Worm (Caenorhabditis elegans) whole organism, mixed stage, embryonic: ENCODE measurements around the gene ZK1290.15.

Experiments
- elt-1 ChIP-seq: sonication (generic microtip); optimal IDR thresholded peaks from 2 replicates; lab custom pipeline; 2017; ENCODE audit warnings: missing genetic modification characterization, mild to moderate bottlenecking, missing compliant biosample characterization, antibody characterized with exemption, moderate library complexity, borderline replicate concordance; ENCODE audit not compliant: insufficient read depth
- mab-5 ChIP-seq: fragments of 150-350 bp; optimal IDR thresholded peaks from 2 replicates; lab custom pipeline; 2014; ENCODE audit warnings: missing biosample characterization, missing genetic modification characterization
- nhr-12 ChIP-seq: fragments of 150-350 bp; optimal IDR thresholded peaks from 2 replicates; lab custom pipeline; 2014; ENCODE audit warnings: missing biosample characterization, missing genetic modification characterization
- nhr-237 ChIP-seq: fragments of 150-350 bp; optimal IDR thresholded peaks from 2 replicates; lab custom pipeline; 2014; ENCODE audit warnings: missing biosample characterization, missing genetic modification characterization
- nhr-76 ChIP-seq: sonication (generic microtip); optimal IDR thresholded peaks from 2 replicates; lab custom pipeline; 2017; ENCODE audit warnings: missing biosample characterization, missing genetic modification characterization
- pha-4 ChIP-seq: fragments of 150-350 bp; optimal IDR thresholded peaks from 2 replicates; lab custom pipeline; 2018; ENCODE audit warnings: missing biosample characterization, missing genetic modification reagents, missing genetic modification characterization
- snpc-4 ChIP-seq: fragments of 150-350 bp; optimal IDR thresholded peaks from 2 replicates; lab custom pipeline; 2014; ENCODE audit warnings: missing biosample characterization, missing genetic modification characterization
- unc-62 ChIP-seq: fragments of 150-350 bp; optimal IDR thresholded peaks from 2 replicates; lab custom pipeline; 2014; ENCODE audit warnings: missing biosample characterization, missing genetic modification reagents, missing genetic modification characterization

ce11 chrII:7483009-7483408 is 40.4 kb upstream of the ZK1290.15 start, which contains the start of gene cah-2:
- TF ChIP-seq nhr-237 (tag; lab: Kevin White, UChicago) (no peak), snpc-4 (no peak), pha-4 (tag; lab: Kevin White, UChicago) (no peak), unc-62 (no peak), nhr-12 (tag; lab: Kevin White, UChicago) (no peak), elt-1 (no peak), mab-5 (tag; lab: Kevin White, UChicago) (no peak), nhr-76 (no peak)
